Worm (Caenorhabditis elegans): ENCODE data around the gene tni-4.
A peak's percentile ranks its signal among the peaks of the same experiment; 100 is the strongest.
"Not testable (repeated sequence)": the region's sequence is repeated elsewhere in the genome, so short reads cannot be mapped to it uniquely, and the experiment has no call there.

The tni-4 gene

DNA sequence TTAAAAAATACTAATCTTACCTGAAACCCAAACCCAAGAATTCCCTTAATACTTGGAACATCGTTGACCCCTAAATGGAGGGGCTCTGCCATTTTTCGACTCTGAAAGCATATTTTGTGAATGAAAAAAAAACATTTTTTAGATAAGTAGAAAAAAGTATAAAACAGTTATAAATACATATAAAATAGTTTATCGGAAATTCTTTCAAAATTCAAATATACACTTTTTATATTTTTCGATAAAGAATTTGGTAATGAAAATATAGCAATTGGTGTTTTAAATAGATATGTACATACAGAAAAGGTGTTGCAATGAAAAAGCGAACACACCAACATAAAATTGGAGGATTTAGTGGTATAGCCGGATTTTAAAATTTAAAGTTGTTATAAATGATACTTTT lies 10.7 kb downstream of the tni-4 start, which contains the start of gene Y59E9AL.4:
Gene Y59E9AL.4 (minus strand): TSS at position 101 of the 400 bp plus-strand sequence.
- no peak for TF ChIP-seq aly-2 (tag; optimal IDR thresholded peaks at IDR 0.05)
- no peak for TF ChIP-seq unc-30 (tag; optimal IDR thresholded peaks at IDR 0.05)
- no peak for TF ChIP-seq swsn-7 (tag; optimal IDR thresholded peaks at IDR 0.05)
- no peak for TF ChIP-seq nhr-77 (tag; optimal IDR thresholded peaks at IDR 0.05)
- TF ChIP-seq elt-2 (tag; optimal IDR thresholded peaks at IDR 0.05): no peak
- no peak for TF ChIP-seq efl-3 (GFP tag; optimal IDR thresholded peaks at IDR 0.05)
- no peak for TF ChIP-seq nhr-12 (tag; optimal IDR thresholded peaks at IDR 0.05)
- no peak for TF ChIP-seq nhr-76 (tag; optimal IDR thresholded peaks at IDR 0.05)
- TF ChIP-seq nhr-28 (tag; optimal IDR thresholded peaks at IDR 0.05): no peak
- no peak for TF ChIP-seq lin-13 (GFP tag; optimal IDR thresholded peaks at IDR 0.05)
- no peak for TF ChIP-seq pag-3 (tag; optimal IDR thresholded peaks at IDR 0.05; ENCODE audit: borderline replicate concordance, insufficient read depth)
- no peak for TF ChIP-seq lin-35 (GFP tag; optimal IDR thresholded peaks at IDR 0.05)
- no peak for TF ChIP-seq unc-98 (GFP tag; IDR thresholded peaks at IDR 0.05)
- no peak for TF ChIP-seq nhr-237 (tag; optimal IDR thresholded peaks at IDR 0.05)
- TF ChIP-seq nhr-11 (tag; optimal IDR thresholded peaks at IDR 0.05): no peak
- no peak for TF ChIP-seq hlh-17 (GFP tag; optimal IDR thresholded peaks at IDR 0.05; ENCODE audit: borderline replicate concordance)
- no peak for TF ChIP-seq lir-3 (tag; optimal IDR thresholded peaks at IDR 0.05; ENCODE audit: poor library complexity)
- no peak for TF ChIP-seq ceh-82 (tag; optimal IDR thresholded peaks at IDR 0.05)
- no peak for TF ChIP-seq efl-1 (optimal IDR thresholded peaks at IDR 0.05)
- no peak for TF ChIP-seq efl-1 (GFP tag; optimal IDR thresholded peaks at IDR 0.05 in 1 of 2)

DNA sequence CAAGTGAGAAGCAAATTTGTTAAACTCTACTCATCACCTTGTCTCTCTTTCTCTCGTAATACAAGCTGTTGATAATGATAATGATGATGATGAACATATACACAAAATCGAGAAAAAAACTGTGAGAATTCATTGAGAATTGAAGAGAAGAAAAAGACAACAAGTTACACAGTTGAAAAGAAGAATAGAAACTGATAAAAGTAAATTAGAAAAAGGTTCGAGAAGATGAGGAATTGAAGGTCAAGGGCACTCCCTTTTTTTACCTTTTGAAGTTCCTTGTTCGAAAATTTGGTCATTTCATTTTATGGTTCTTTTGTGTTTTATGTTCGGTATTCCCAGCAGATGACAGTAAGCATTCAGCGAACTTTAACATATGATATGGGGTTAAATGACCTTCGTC lies 12.0 kb downstream of the tni-4 start:
- TF ChIP-seq egl-27 (tag; optimal IDR thresholded peaks at IDR 0.05) (no peak), lin-14 (GFP tag; optimal IDR thresholded peaks at IDR 0.05) (peak; percentile 33), elt-3 (tag; optimal IDR thresholded peaks at IDR 0.05) (peak in 2 of 6 experiments; percentile 17 to 22), blmp-1 (tag; optimal IDR thresholded peaks at IDR 0.05) (peak; percentile 48)

DNA sequence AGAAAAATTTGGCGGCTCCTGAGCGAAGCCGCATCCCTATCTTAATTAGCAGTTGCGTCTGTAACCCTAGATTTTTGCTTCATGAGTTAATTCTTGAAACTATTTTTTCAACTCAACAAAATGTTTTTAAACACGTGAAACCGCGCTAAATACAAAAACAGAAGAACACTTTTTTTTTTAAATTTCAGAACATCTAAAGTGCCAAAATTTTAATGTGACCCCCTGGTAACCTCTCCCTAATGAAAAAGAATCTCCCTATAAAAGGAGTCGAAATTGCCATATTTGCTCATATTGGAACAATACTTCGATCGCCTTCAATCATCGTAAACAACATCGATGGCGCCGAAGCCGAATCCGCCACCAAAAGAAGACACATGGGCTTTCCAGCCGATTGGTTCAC lies 14.1 kb downstream of the tni-4 start, which contains the start of gene nsph-4.2:
Gene nsph-4.2 (plus strand): TSS at position 301 of the 400 bp plus-strand sequence.
- TF ChIP-seq lsy-2, nhr-11, ztf-11 (tag; optimal IDR thresholded peaks at IDR 0.05): not testable (repeated sequence)

DNA sequence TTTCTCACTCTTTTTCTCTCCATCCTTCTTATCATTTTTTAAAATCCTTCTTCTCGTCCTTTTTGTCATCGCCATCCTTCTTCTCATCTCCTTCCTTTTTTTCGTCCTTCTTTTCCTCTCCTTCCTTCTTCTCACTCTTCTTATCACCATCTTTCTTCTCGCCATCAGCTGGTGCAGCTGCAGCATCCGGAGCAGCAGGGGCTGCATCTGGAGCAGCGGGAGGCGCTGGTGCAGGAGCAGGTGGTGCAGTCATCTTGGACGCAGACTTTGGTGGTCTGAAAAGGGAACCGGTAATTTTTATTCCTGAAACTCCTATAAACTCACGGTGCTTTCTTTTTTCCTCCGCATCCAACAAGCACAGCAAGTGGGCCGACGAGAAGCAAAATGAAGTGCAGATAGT lies 17.3 kb downstream of the tni-4 start:
- TF ChIP-seq unc-130 (tag; optimal IDR thresholded peaks at IDR 0.05): no peak
- no peak for TF ChIP-seq ceh-63 (GFP tag; optimal IDR thresholded peaks at IDR 0.05)

DNA sequence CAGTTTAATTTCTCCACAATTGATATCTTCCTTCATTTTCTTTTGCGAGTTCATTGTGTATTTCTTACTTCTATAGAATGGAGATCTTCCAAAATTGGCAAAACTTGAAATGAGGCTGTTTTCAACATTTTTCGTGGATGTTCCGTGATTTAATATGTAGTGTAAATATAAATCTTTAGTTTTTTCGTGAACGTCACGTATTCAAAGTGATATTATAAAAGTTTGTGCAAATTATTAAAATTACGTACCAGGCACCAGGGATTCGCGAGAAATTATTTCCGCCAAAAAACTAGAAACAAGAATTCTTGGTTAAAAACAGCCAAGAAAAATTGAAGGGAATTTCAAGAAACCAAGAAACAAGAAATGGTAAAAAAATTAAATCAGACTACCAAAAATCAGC lies 19.8 kb downstream of the tni-4 start, which contains the start of gene Y59E9AL.8:
Gene Y59E9AL.8 (minus strand): TSS at position 101 of the 400 bp plus-strand sequence.
- TF ChIP-seq efl-3 (GFP tag; optimal IDR thresholded peaks at IDR 0.05): no peak

DNA sequence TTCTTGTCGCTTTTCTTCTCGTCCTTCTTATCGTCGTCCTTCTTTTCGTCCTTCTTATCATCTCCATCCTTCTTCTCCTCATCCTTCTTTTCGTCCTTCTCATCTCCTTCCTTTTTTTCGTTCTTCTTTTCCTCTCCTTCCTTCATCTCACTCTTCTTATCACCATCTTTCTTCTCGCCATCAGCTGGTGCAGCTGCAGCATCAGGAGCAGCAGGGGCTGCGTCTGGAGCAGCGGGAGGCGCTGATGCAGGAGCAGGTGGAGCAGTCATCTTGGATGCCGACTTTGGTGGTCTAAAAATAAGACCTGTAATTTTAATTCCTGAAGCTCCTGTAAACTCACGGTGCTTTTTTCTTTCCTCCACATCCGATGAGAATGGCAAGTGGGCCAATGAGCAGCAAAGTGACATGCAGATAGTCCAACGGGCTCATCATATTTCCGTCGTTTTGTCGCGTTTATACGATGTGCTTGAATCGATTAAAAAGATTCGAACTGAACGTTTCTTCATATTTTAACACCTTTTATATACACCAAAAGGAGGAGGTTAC lies 21.0 kb downstream of the tni-4 start, which contains the start of gene cylc-1:
Gene cylc-1 (minus strand): TSS at position 496 of the 546 bp plus-strand sequence.
- TF ChIP-seq nhr-28, elt-3, nhr-237 (tag; optimal IDR thresholded peaks at IDR 0.05): not testable (repeated sequence)

DNA sequence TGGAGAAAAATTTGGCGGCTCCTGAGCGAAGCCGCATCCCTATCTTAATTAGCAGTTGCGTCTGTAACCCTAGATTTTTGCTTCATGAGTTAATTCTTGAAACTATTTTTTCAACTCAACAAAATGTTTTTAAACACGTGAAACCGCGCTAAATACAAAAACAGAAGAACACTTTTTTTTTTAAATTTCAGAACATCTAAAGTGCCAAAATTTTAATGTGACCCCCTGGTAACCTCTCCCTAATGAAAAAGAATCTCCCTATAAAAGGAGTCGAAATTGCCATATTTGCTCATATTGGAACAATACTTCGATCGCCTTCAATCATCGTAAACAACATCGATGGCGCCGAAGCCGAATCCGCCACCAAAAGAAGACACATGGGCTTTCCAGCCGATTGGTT lies 22.2 kb downstream of the tni-4 start, which contains the start of gene nsph-4.1:
Gene nsph-4.1 (plus strand): TSS at position 301 of the 400 bp plus-strand sequence.
- TF ChIP-seq nhr-84, pax-3, zag-1 (tag; optimal IDR thresholded peaks at IDR 0.05): not testable (repeated sequence)
